Worm (Caenorhabditis elegans) whole organism, L4/young adult: ENCODE results near the gene oma-2.

Experiments
- W03F9.2 ChIP-seq: fragments of 150-350 bp; optimal IDR thresholded peaks from 2 replicates; lab custom pipeline; 2014; ENCODE audit warnings: missing biosample characterization, missing genetic modification characterization
- dao-5 ChIP-seq: sonication (generic microtip); optimal IDR thresholded peaks from 2 replicates; lab custom pipeline; 2016; ENCODE audit warnings: missing genotype, missing genetic modification characterization, moderate library complexity, missing compliant biosample characterization
- him-1 ChIP-seq: sonication (generic microtip); optimal IDR thresholded peaks from 2 replicates; lab custom pipeline; 2016; ENCODE audit warnings: missing genotype, missing genetic modification reagents, missing genetic modification characterization, missing compliant biosample characterization

- TF ChIP-seq him-1, result no peak
- no peak for TF ChIP-seq W03F9.2 (tag; lab: Kevin White, UChicago)
- no peak for TF ChIP-seq dao-5 (tag; lab: Kevin White, UChicago)
Observed at ce11 chrV:8024752-8025151, 4.5 kb upstream of the oma-2 start, which contains the start of gene F43H9.3.
